Worm (Caenorhabditis elegans): ENCODE data around the gene igcm-2.

- TF ChIP-seq dox-1 (GFP tag; IDR thresholded peaks at IDR 0.05) (no peak), let-526 (GFP tag; IDR thresholded peaks at IDR 0.05) (no peak), K11D2.4 (GFP tag; IDR thresholded peaks at IDR 0.05) (no peak), F55B11.4 (tag; optimal IDR thresholded peaks at IDR 0.05; ENCODE audit: borderline replicate concordance, insufficient read depth) (no peak)
Measured at ce11 chrX:6341513-6341912, 49.9 kb downstream of the igcm-2 start, which contains the start of gene C03B1.7.

Measured in whole organism, young adult.